Fruit fly (Drosophila melanogaster) whole organism, adult: ENCODE measurements around the gene Hmbs.

Source experiments
- CG7101 ChIP-seq: fragments of 200-800 bp; sonication (Bioruptor generic); optimal IDR thresholded peaks from 2 replicates; lab custom pipeline; 2018; ENCODE audit warnings: missing biosample characterization, mild to moderate bottlenecking, missing genetic modification characterization, moderate library complexity
- Clk ChIP-seq: fragments of 200-800 bp; sonication (Bioruptor generic); optimal IDR thresholded peaks from 2 replicates; lab custom pipeline; 2017; ENCODE audit warnings: missing biosample characterization, missing genetic modification characterization
- Crg-1 ChIP-seq: fragments of 200-800 bp; sonication (Bioruptor generic); optimal IDR thresholded peaks from 2 replicates; lab custom pipeline; 2016; ENCODE audit warnings: missing biosample characterization, missing genetic modification characterization
- kay ChIP-seq: fragments of 200-800 bp; sonication (Bioruptor generic); peaks from one replicate; lab custom pipeline; 2016; ENCODE audit warnings: missing biosample characterization, missing genetic modification characterization, borderline replicate concordance
- ovo ChIP-seq: fragments of 200-800 bp; sonication (Bioruptor generic); optimal IDR thresholded peaks from 2 replicates; lab custom pipeline; 2016; ENCODE audit warnings: missing biosample characterization, missing genetic modification characterization

DNA sequence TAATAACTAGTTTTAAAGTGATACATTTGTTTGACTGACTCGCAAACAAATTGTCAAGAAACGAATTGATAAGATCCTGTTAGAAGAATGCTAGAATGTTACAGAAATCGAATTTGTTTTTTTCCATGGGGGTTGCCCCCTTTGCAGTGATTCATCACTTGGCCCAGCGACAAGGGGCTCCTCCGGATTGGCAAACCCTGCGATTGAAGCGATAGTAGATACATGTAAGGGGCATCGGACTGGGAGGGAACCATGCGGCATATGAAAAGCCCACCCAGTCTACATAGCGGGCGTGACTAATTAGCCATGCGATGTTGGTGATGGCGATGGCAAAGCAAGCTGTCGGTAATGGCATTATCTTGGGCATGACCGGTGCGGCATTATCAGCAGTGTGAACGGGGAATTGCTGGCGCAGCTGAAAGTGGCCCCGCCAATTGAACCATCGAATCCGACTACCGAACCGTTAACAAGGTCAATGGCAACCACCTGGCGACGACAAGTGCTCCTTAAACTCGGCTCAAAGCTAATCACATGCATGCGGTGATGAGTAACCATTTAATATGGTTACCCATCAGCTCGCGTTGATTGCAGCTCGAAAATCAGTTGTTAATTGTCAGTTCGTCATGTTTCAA is 12.4 kb downstream of the Hmbs start:
- TF ChIP-seq Crg-1 (no peak), CG7101 (tag; lab: Kevin White, UChicago) (no peak), kay (no peak), ovo (GFP tag; lab: Kevin White, UChicago) (no peak), Clk (GFP tag; lab: Kevin White, UChicago) (no peak)
